Fruit fly (Drosophila melanogaster) whole organism, prepupa: Measurements from ENCODE around the gene Gycalpha99B.

Source experiments
- CG10631 ChIP-seq: fragments of 200-800 bp; sonication (Bioruptor generic); optimal IDR thresholded peaks from 2 replicates; lab custom pipeline; 2016; ENCODE audit warnings: missing biosample characterization, missing genetic modification characterization
- CG11902 ChIP-seq: fragments of 200-800 bp; sonication (Bioruptor generic); optimal IDR thresholded peaks from 3 replicates; lab custom pipeline; 2016; ENCODE audit warnings: missing biosample characterization, missing genetic modification characterization
- OdsH ChIP-seq: fragments of 200-800 bp; sonication (Bioruptor generic); optimal IDR thresholded peaks from 3 replicates; lab custom pipeline; 2016; ENCODE audit warnings: missing biosample characterization, missing genetic modification characterization
- acj6 ChIP-seq: fragments of 200-800 bp; sonication (Bioruptor generic); optimal IDR thresholded peaks from 3 replicates; lab custom pipeline; 2016; ENCODE audit warnings: missing biosample characterization, missing genetic modification characterization
- fd85E ChIP-seq: fragments of 200-800 bp; sonication (Bioruptor generic); optimal IDR thresholded peaks from 3 replicates; lab custom pipeline; 2016; ENCODE audit warnings: missing biosample characterization, missing genetic modification characterization
- fkh ChIP-seq: fragments of 200-800 bp; sonication (Bioruptor generic); optimal IDR thresholded peaks from 3 replicates; lab custom pipeline; 2017; ENCODE audit warnings: missing biosample characterization, mild to moderate bottlenecking, missing genetic modification characterization, moderate library complexity
- lz ChIP-seq: fragments of 200-800 bp; sonication (Bioruptor generic); optimal IDR thresholded peaks from 3 replicates; lab custom pipeline; 2016; ENCODE audit warnings: missing biosample characterization, missing genetic modification characterization
- net ChIP-seq: fragments of 200-800 bp; sonication (Bioruptor generic); optimal IDR thresholded peaks from 3 replicates; lab custom pipeline; 2016; ENCODE audit warnings: missing biosample characterization, missing genetic modification characterization
- ss ChIP-seq, 2 experiments: fragments of 200-800 bp; sonication (Bioruptor generic); optimal IDR thresholded peaks; 2 replicates in 1 of 2; 3 replicates in 1 of 2; lab custom pipeline; 2017 to 2018; ENCODE audit warnings: mild to moderate bottlenecking in 2 of 2, missing biosample characterization in 2 of 2, missing genetic modification characterization in 2 of 2, moderate library complexity in 1 of 2
- svp ChIP-seq: fragments of 200-800 bp; sonication (Bioruptor generic); peaks from one replicate; lab custom pipeline; 2016; ENCODE audit warnings: missing biosample characterization, missing genetic modification characterization

dm6 chr3R:29672156-29672555, 10.1 kb upstream of the Gycalpha99B start, which contains the start of gene ppk19:
- TF ChIP-seq OdsH (GFP tag; lab: Kevin White, UChicago) = no peak
- TF ChIP-seq CG10631 (GFP tag; lab: Kevin White, UChicago) = no peak
- TF ChIP-seq fd85E (GFP tag; lab: Kevin White, UChicago) = no peak
- TF ChIP-seq ss (GFP tag; optimal IDR thresholded peaks at IDR 0.05; lab: Kevin White, UChicago) = no peak
- TF ChIP-seq net (GFP tag; lab: Kevin White, UChicago) = no peak
- no peak for TF ChIP-seq lz
- no peak for TF ChIP-seq acj6 (GFP tag; lab: Kevin White, UChicago)
- TF ChIP-seq fkh (GFP tag; lab: Kevin White, UChicago) = no peak
- TF ChIP-seq svp (GFP tag; lab: Kevin White, UChicago) = no peak
- no peak for TF ChIP-seq CG11902 (GFP tag; lab: Kevin White, UChicago)
